Fruit fly (Drosophila melanogaster) whole organism: ENCODE measurements around the gene Mst85C.

Source experiments
- CG8478 ChIP-seq: fragments of >200 bp; optimal IDR thresholded peaks from 2 replicates; lab custom pipeline; 2018; ENCODE audit warnings: inconsistent platforms
- Dll ChIP-seq: fragments of >200 bp; optimal IDR thresholded peaks from 2 replicates; lab custom pipeline; 2017
- EcR ChIP-seq, 2 experiments: fragments of >200 bp; optimal IDR thresholded peaks; 2 replicates each; lab custom pipeline; 2017; ENCODE audit warnings: missing biosample characterization in 2 of 2, missing genetic modification characterization in 2 of 2, missing genetic modification reagents in 2 of 2
- pan ChIP-seq: fragments of >200 bp; optimal IDR thresholded peaks from 2 replicates; lab custom pipeline; 2017
- psq ChIP-seq: fragments of >200 bp; optimal IDR thresholded peaks from 2 replicates; lab custom pipeline; 2017
- usp ChIP-seq: fragments of >200 bp; optimal IDR thresholded peaks from 2 replicates; lab custom pipeline; 2017; ENCODE audit warnings: missing biosample characterization, missing genetic modification characterization, mixed read lengths

Mst85C gene

DNA sequence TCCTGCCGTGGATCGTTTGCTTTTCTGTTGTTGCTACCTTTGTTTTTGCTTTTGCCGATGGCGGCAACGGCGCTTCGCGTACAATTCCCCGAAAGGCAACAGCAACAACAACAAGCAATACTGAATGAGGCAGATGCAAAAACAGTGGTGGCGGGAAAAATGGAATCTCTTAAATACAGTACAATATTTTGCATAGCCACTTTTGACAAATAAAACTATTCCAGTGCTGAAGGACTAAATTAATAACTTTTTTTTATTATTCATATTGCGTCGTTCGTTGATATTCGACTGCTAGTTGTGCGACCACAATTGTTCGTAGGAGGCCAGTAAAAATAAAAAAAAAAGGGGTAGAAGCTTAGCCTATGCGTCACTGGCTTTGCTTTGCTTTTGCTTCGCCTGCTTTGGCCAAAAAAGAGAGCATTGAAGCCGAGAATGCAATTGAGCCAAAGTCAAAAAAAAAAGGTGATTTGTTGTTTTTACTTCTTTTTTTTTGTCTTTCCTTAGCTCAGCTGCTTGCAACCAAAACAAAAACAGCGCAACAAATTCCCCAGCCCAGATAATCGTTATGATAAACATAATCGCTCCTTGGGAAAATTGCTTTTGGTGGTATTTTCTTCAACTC, 16.5 kb upstream of the Mst85C start:
- TF ChIP-seq usp (GFP tag; lab: Kevin White, UChicago) (no peak), psq (lab: Kevin White, UChicago) (no peak), pan (lab: Kevin White, UChicago) (no peak), CG8478 (lab: Kevin White, UChicago) (no peak), Dll (lab: Kevin White, UChicago) (no peak), EcR (GFP tag; optimal IDR thresholded peaks at IDR 0.05; lab: Kevin White, UChicago) (no peak)

DNA sequence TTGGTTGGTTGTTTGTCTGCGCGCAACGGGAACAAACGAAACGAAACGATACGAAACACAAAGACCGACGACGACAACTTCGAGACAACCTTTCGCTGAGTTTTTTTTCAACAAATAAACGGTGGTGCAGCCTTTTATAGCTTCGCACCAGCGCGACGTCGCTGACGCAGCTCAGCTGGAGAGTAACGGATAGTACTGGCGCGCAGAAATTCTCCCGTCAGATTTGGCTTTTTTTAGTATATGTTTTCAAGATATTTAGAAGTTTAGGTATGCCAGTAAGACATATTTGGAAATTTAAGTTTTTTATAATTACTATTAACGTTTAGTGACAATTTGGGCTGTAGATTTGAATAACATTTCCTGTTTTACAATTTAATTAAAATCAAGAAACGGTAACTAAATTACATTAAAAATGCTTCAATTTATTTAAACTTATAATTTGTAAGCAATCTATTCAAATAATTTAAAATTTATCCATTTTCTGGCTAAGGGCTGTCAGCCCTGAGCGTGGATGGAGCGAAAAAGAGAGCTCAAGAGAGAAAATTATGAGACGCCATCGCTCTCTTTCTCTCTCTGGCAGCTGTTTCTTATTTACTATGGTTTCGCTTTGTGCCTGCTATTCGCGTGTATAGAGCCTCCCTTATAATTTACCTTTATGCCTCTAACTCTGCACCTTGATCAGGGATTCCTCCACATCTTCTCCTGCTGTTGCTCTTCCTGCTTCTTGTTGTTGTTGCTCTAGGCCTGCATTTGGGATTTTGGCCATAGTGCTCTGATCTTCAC, 14.6 kb upstream of the Mst85C start:
- TF ChIP-seq Dll (lab: Kevin White, UChicago): no peak
- no peak for TF ChIP-seq pan (lab: Kevin White, UChicago)
- TF ChIP-seq usp (GFP tag; lab: Kevin White, UChicago): no peak
- TF ChIP-seq EcR (GFP tag; optimal IDR thresholded peaks at IDR 0.05; lab: Kevin White, UChicago): no peak
- no peak for TF ChIP-seq psq (lab: Kevin White, UChicago)
- TF ChIP-seq CG8478 (lab: Kevin White, UChicago): no peak

DNA sequence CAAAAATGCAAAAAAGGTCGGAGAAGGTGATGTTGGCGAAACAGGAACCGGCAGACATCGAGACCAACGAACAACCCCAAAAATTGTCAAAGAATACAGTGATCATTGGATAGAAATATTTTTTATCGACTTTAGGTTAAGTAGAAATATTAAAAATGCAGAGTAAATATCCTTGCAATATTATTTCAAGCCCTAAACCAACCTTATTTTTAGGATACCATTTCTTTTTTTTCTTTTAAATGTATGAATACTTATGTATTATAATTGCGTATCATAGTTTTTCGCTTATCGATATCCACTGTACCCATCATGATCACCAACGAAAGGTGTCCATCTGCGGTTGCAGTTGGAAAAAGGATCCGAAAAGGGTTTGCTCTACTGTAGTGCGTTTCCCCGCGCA, 13.2 kb upstream of the Mst85C start:
- TF ChIP-seq usp (GFP tag; lab: Kevin White, UChicago) (no peak), Dll (lab: Kevin White, UChicago) (no peak), psq (lab: Kevin White, UChicago) (no peak), EcR (GFP tag; optimal IDR thresholded peaks at IDR 0.05; lab: Kevin White, UChicago) (no peak), pan (lab: Kevin White, UChicago) (no peak), CG8478 (lab: Kevin White, UChicago) (no peak)

DNA sequence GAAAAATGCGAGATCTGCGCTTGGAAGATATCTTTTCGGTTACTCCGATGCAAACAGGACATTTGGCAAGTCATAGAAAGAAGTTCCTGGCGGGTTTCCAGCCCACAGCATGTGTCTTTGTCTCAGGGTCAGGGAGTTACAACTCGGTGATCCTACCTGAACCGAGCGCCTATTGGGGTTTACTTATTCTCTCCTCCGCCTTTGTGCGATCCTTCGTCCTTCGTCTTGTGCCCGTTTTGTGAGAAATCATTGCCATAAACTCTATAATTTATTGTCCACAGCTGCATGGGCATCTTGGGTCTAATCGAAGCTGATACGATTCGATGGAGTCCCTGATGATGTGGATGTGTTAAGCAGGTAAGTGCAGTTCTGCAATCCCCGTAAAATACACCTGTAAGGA, 10.5 kb upstream of the Mst85C start:
- TF ChIP-seq Dll (lab: Kevin White, UChicago) (no peak), pan (lab: Kevin White, UChicago) (no peak), usp (GFP tag; lab: Kevin White, UChicago) (no peak), CG8478 (lab: Kevin White, UChicago) (no peak), EcR (GFP tag; optimal IDR thresholded peaks at IDR 0.05; lab: Kevin White, UChicago) (no peak), psq (lab: Kevin White, UChicago) (no peak)

DNA sequence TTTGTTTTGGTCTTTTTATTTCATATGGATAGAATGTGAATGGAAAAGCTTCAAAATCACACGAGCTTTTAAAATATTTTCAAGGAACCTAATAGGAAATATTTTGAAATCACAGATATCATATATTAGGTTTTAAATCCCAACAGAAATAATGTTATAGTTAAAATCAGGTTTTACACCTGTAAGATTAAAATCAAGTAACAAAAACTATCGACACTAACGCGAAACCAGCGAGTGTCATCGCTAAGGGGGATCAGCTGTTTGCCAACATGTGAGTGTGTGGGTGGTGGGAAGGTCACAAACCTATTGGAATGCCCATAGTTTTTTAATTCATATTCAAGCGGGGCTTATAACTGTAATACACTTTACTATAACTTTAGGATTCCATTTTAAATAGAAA, 9.8 kb upstream of the Mst85C start, which contains the start of gene hyx:
Gene hyx (plus strand): TSS at position 109 of the 400 bp plus-strand sequence.
- TF ChIP-seq usp (GFP tag; lab: Kevin White, UChicago) (no peak), EcR (GFP tag; optimal IDR thresholded peaks at IDR 0.05; lab: Kevin White, UChicago) (no peak), Dll (lab: Kevin White, UChicago) (no peak), CG8478 (lab: Kevin White, UChicago) (no peak), psq (lab: Kevin White, UChicago) (no peak), pan (lab: Kevin White, UChicago) (no peak)

DNA sequence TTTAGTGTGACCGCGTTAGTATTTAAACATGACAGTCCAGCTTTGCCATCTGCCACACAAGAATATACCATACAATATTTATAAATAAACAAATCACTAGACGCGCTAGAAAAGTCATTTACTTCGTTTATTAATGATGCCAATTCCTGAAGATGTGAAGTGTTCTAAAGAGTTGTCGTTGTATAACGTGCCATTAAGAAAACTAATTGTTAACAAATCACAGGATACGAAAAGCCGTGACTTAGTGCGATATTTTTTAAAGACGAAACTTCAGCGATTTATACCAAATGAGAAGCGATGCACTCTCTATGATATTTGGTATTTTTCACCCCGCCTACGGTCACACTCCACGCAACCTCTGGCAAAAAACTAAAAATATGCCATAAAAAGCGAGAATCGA, 9.0 kb upstream of the Mst85C start, which contains the start of gene neur:
Gene neur (minus strand): TSS at position 24 of the 400 bp plus-strand sequence.
- TF ChIP-seq psq (lab: Kevin White, UChicago) (no peak), Dll (lab: Kevin White, UChicago) (no peak), pan (lab: Kevin White, UChicago) (no peak), CG8478 (lab: Kevin White, UChicago) (no peak), usp (GFP tag; lab: Kevin White, UChicago) (no peak), EcR (GFP tag; optimal IDR thresholded peaks at IDR 0.05; lab: Kevin White, UChicago) (no peak)

DNA sequence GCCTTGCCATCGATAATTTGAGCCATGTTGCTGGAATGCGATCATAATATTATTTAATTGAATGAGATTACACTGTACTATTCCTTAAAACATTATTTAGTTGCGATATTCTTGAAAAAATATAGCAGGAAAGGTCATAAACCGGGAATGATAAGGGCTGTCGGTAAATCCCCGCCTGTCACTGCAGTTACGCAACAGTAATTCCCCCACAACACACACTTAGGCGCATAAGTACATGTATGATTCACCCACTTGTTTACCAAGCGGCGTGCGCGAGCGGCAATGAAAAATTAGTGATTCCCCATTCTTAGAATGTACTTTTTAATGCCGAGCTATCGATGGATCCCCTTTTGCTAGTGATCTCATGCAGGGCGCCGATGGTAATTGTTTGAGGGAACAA, 4.8 kb upstream of the Mst85C start:
- TF ChIP-seq Dll (lab: Kevin White, UChicago) (no peak), usp (GFP tag; lab: Kevin White, UChicago) (no peak)

DNA sequence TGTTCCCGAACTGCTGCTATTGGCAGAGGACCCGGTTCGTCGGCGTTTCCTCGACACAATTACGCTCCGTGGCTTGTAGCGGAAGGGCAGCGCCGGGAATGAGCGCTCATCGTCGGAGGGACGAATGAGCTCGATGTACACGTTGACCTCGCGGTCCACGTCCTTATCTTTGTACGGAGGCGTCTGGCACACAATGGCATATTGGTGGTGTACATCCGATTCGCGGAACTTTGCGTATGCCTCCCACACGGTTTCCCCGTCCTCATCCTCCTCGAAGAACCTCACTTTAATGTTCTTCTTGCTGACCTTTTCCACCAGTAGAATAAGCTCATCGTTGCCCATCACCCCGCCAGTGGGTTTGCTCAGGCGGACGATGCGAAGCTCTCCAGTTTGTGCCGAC, 2.7 kb upstream of the Mst85C start:
- TF ChIP-seq psq (lab: Kevin White, UChicago) (no peak), EcR (GFP tag; optimal IDR thresholded peaks at IDR 0.05; lab: Kevin White, UChicago) (no peak), Dll (lab: Kevin White, UChicago) (no peak), pan (lab: Kevin White, UChicago) (no peak), CG8478 (lab: Kevin White, UChicago) (no peak), usp (GFP tag; lab: Kevin White, UChicago) (no peak)

DNA sequence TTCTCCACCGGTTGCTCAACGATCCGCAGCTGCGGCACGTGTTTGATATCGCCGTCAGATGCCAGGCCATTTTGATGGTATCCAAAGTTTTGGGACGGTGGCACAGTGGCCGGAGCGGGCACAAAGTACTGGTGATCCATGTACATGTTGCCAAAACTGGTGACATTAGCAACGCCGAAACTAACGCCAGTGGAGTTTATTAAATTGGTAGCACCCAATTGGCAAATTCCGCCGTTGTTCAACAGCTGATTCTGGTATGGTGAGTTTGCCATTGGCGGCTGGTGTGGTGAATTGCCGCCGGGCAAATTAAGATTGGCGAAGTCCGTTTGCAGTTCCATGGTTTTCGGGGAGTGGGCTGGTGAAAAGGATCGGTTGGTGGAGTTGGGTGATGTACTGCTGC, 1.5 kb upstream of the Mst85C start:
- no peak for TF ChIP-seq usp (GFP tag; lab: Kevin White, UChicago)
- no peak for TF ChIP-seq CG8478 (lab: Kevin White, UChicago)
- TF ChIP-seq EcR (GFP tag; optimal IDR thresholded peaks at IDR 0.05; lab: Kevin White, UChicago): no peak
- no peak for TF ChIP-seq psq (lab: Kevin White, UChicago)
- TF ChIP-seq Dll (lab: Kevin White, UChicago): no peak
- no peak for TF ChIP-seq pan (lab: Kevin White, UChicago)

DNA sequence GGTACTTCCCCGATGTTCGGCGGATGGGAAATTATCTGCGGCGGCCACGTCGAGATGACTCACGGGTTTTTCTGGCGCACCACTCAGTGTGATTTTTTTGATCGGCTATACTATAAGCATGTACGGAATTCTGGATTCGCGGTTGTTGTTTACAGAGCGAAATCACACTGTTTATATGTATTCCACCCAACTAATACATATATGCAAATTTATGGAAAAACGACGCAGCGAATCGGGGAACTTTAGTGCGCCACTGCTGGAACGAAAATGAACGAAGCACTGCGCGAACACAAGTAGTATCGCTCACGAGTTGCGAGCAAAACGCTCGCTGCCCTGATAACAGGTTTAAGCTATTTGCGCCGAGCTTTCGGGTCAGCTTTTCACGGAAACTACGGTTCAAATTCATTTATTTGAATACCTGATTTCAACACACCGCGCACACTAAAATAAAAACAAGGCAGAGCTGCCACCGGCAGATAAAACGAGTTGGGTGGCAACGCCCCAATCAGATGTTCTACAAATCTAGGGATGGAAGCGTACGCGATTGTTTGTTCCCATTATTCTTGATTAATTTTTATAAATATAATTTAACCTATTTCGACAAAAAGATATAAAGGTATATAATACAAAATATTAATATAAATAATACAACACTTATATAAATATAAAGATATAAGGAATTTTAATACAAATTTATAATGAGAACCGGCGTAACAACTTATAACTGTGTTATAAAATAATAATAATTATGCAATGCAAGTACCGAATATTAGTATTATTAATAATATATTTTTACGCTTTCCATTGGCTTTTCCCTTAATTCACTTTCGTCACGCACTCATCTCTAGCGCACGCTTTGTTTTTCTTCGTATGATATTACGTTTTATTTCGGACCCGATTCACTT, 632 bp upstream of the Mst85C start, which contains the start of gene Rel:
Gene Rel (minus strand): TSS at position 417 of the 905 bp plus-strand sequence.
- no peak for TF ChIP-seq Dll (lab: Kevin White, UChicago)
- no peak for TF ChIP-seq psq (lab: Kevin White, UChicago)
- TF ChIP-seq pan (lab: Kevin White, UChicago): no peak
